Fruit fly (Drosophila melanogaster) whole organism, embryonic: Measurements from ENCODE around the gene CG42828.

Experiments
- Antp ChIP-seq: fragments of 200-800 bp; sonication (Bioruptor generic); optimal IDR thresholded peaks from 3 replicates; lab custom pipeline; 2016; ENCODE audit warnings: missing biosample characterization, missing genetic modification characterization
- Atf-2 ChIP-seq: fragments of 200-800 bp; sonication (Bioruptor generic); optimal IDR thresholded peaks from 2 replicates; lab custom pipeline; 2016; ENCODE audit warnings: missing biosample characterization, missing genetic modification characterization
- Awh ChIP-seq: fragments of 200-800 bp; sonication (Bioruptor generic); IDR thresholded peaks from 2 replicates; pipeline ENCODE4, ENCODE4 v1.3.6; 2022; ENCODE audit warnings: missing biosample characterization, missing genetic modification characterization
- CG11093 ChIP-seq: fragments of 200-800 bp; sonication (Bioruptor generic); IDR thresholded peaks from 3 replicates; pipeline ENCODE4 v1.3.6; 2022; ENCODE audit warnings: missing biosample characterization, missing genetic modification characterization
- CG11398 ChIP-seq: fragments of 200-800 bp; sonication (Bioruptor generic); optimal IDR thresholded peaks from 2 replicates; lab custom pipeline; 2016; ENCODE audit warnings: missing biosample characterization, missing genetic modification characterization
- CG12236 ChIP-seq: fragments of 200-800 bp; sonication (Bioruptor generic); optimal IDR thresholded peaks from 2 replicates; lab custom pipeline; 2016; ENCODE audit warnings: missing biosample characterization, missing genetic modification characterization
- CG12391 ChIP-seq: fragments of 200-800 bp; sonication (Bioruptor generic); optimal IDR thresholded peaks from 3 replicates; lab custom pipeline; 2018; ENCODE audit warnings: missing biosample characterization, mild to moderate bottlenecking, missing genetic modification characterization, moderate library complexity
- CG12659 ChIP-seq: fragments of 200-800 bp; sonication (Bioruptor generic); optimal IDR thresholded peaks from 3 replicates; lab custom pipeline; 2017; ENCODE audit warnings: mild to moderate bottlenecking, missing biosample characterization, missing genetic modification reagents, missing genetic modification characterization
- CG13424 ChIP-seq: fragments of 200-800 bp; sonication (Bioruptor generic); optimal IDR thresholded peaks from 2 replicates; lab custom pipeline; 2019; ENCODE audit warnings: missing biosample characterization, mild to moderate bottlenecking, missing genetic modification characterization, moderate library complexity
- CG14050 ChIP-seq: fragments of 200-800 bp; sonication (Bioruptor generic); IDR thresholded peaks from 3 replicates; pipeline ENCODE4 v1.3.6; 2022; ENCODE audit warnings: missing biosample characterization, missing genetic modification characterization
- CG1529 ChIP-seq: fragments of 200-800 bp; sonication (Bioruptor generic); optimal IDR thresholded peaks from 3 replicates; lab custom pipeline; 2018; ENCODE audit warnings: missing biosample characterization, missing genetic modification characterization
- CG15696 ChIP-seq: fragments of 200-800 bp; sonication (Bioruptor generic); optimal IDR thresholded peaks from 2 replicates; lab custom pipeline; 2019; ENCODE audit warnings: missing biosample characterization, mild to moderate bottlenecking, missing genetic modification characterization, moderate library complexity
- CG17359 ChIP-seq: fragments of 200-800 bp; sonication (Bioruptor generic); optimal IDR thresholded peaks from 3 replicates; lab custom pipeline; 2018; ENCODE audit warnings: missing biosample characterization, mild to moderate bottlenecking, missing genetic modification characterization, moderate library complexity
- CG18619 ChIP-seq: fragments of 200-800 bp; sonication (Bioruptor generic); optimal IDR thresholded peaks from 3 replicates; lab custom pipeline; 2017; ENCODE audit warnings: missing biosample characterization, mild to moderate bottlenecking, missing genetic modification characterization
- CG18764 ChIP-seq: fragments of 200-800 bp; sonication (Bioruptor generic); optimal IDR thresholded peaks from 3 replicates; lab custom pipeline; 2016; ENCODE audit warnings: missing biosample characterization, missing genetic modification characterization
- CG31388 ChIP-seq: fragments of 200-800 bp; sonication (Bioruptor generic); optimal IDR thresholded peaks from 2 replicates; lab custom pipeline; 2016; ENCODE audit warnings: missing biosample characterization, missing genetic modification characterization
- CG3281 ChIP-seq: fragments of 200-800 bp; sonication (Bioruptor generic); optimal IDR thresholded peaks from 3 replicates; lab custom pipeline; 2017; ENCODE audit warnings: missing biosample characterization, mild to moderate bottlenecking, missing genetic modification characterization
- CG6791 ChIP-seq: fragments of 200-800 bp; sonication (Bioruptor generic); IDR thresholded peaks from 3 replicates; pipeline ENCODE4 v1.3.6; 2022; ENCODE audit warnings: missing biosample characterization, missing genetic modification characterization; ENCODE audit not compliant: partially characterized antibody
- Dip2 ChIP-seq: fragments of 200-800 bp; sonication (Bioruptor generic); IDR thresholded peaks from 2 replicates; pipeline ENCODE4 v1.3.6; 2022; ENCODE audit warnings: missing biosample characterization, missing genetic modification characterization
- Doc2 ChIP-seq: fragments of 200-800 bp; sonication (Bioruptor generic); IDR thresholded peaks from 2 replicates; pipeline ENCODE4 v1.3.6; 2022; ENCODE audit warnings: missing biosample characterization, missing genetic modification characterization
- Ets65A ChIP-seq: fragments of 200-800 bp; sonication (Bioruptor generic); peaks from one replicate; lab custom pipeline; 2016; ENCODE audit warnings: missing biosample characterization, missing genetic modification characterization
- HmgD ChIP-seq: fragments of 200-800 bp; sonication (Bioruptor generic); optimal IDR thresholded peaks from 3 replicates; lab custom pipeline; 2016; ENCODE audit warnings: missing biosample characterization, missing genetic modification characterization
- Lpt ChIP-seq: fragments of >200 bp; optimal IDR thresholded peaks from 2 replicates; lab custom pipeline; 2018; ENCODE audit warnings: missing biosample characterization, missing genetic modification characterization
- Myb ChIP-seq: fragments of 200-800 bp; sonication (Bioruptor generic); optimal IDR thresholded peaks from 2 replicates; lab custom pipeline; 2016; ENCODE audit warnings: missing biosample characterization, missing genetic modification characterization
- PHDP ChIP-seq: fragments of 200-800 bp; sonication (Bioruptor generic); optimal IDR thresholded peaks from 3 replicates; lab custom pipeline; 2018; ENCODE audit warnings: missing biosample characterization, mild to moderate bottlenecking, missing genetic modification characterization, moderate library complexity
- Ptx1 ChIP-seq: fragments of 200-800 bp; sonication (Bioruptor generic); IDR thresholded peaks from 2 replicates; pipeline ENCODE4 v1.3.6; 2022; ENCODE audit warnings: missing biosample characterization, missing genetic modification characterization
- Scr ChIP-seq: fragments of 200-800 bp; sonication (Bioruptor generic); IDR thresholded peaks from 2 replicates; pipeline ENCODE4 v1.3.6; 2022; ENCODE audit warnings: missing biosample characterization, missing genetic modification characterization; ENCODE audit not compliant: partially characterized antibody
- Stat92E ChIP-seq, 3 experiments: fragments of >200 bp in 2 of 3; fragments of 200-800 bp in 1 of 3; sonication (Bioruptor generic) in 1 of 3; optimal IDR thresholded peaks; 2 replicates each; lab custom pipeline; 2017 to 2019; ENCODE audit warnings: missing biosample characterization in 3 of 3, missing genetic modification characterization in 3 of 3, mild to moderate bottlenecking in 1 of 3, moderate library complexity in 1 of 3
- Taf1 ChIP-seq: fragments of 200-800 bp; sonication (Bioruptor generic); IDR thresholded peaks from 2 replicates; pipeline ENCODE4 v1.3.6; 2022; ENCODE audit warnings: missing biosample characterization, missing genetic modification characterization
- br ChIP-seq: fragments of >200 bp; optimal IDR thresholded peaks from 2 replicates; lab custom pipeline; 2017
- chif ChIP-seq, 2 experiments: fragments of 200-800 bp; sonication (Bioruptor generic); optimal IDR thresholded peaks; 3 replicates each; lab custom pipeline; 2016; ENCODE audit warnings: missing biosample characterization in 2 of 2, missing genetic modification characterization in 2 of 2
- danr ChIP-seq: fragments of 200-800 bp; sonication (Bioruptor generic); IDR thresholded peaks from 2 replicates; pipeline ENCODE4 v1.3.6; 2022; ENCODE audit warnings: missing biosample characterization, missing genetic modification characterization
- dpn ChIP-seq, 2 experiments: fragments of 200-800 bp; sonication (Bioruptor generic); optimal IDR thresholded peaks; 3 replicates each; lab custom pipeline; 2016; ENCODE audit warnings: missing biosample characterization in 2 of 2, missing genetic modification characterization in 2 of 2
- ewg ChIP-seq: fragments of 200-800 bp; sonication (Bioruptor generic); optimal IDR thresholded peaks from 3 replicates; lab custom pipeline; 2017; ENCODE audit warnings: mild to moderate bottlenecking, missing biosample characterization, missing genetic modification reagents, missing genetic modification characterization
- fru ChIP-seq: fragments of >200 bp; optimal IDR thresholded peaks from 2 replicates; lab custom pipeline; 2017
- gem ChIP-seq: fragments of 200-800 bp; sonication (Bioruptor generic); optimal IDR thresholded peaks from 2 replicates; lab custom pipeline; 2019; ENCODE audit warnings: missing biosample characterization, mild to moderate bottlenecking, missing genetic modification characterization, moderate library complexity
- gfzf ChIP-seq: fragments of 200-800 bp; sonication (Bioruptor generic); optimal IDR thresholded peaks from 2 replicates; lab custom pipeline; 2016; ENCODE audit warnings: missing biosample characterization, mild to moderate bottlenecking, missing genetic modification characterization, moderate library complexity
- lov ChIP-seq, 2 experiments: fragments of 200-800 bp in 1 of 2; fragments of >200 bp in 1 of 2; sonication (Bioruptor generic) in 1 of 2; IDR thresholded peaks in 1 of 2; optimal IDR thresholded peaks in 1 of 2; 2 replicates in 1 of 2; 3 replicates in 1 of 2; pipeline versions ENCODE4 v1.3.6 to Lab custom; 2017 to 2022; ENCODE audit warnings: missing biosample characterization in 1 of 2, missing genetic modification characterization in 1 of 2
- luna ChIP-seq: fragments of 200-800 bp; sonication (Bioruptor generic); optimal IDR thresholded peaks from 2 replicates; lab custom pipeline; 2016; ENCODE audit warnings: missing biosample characterization, missing genetic modification characterization
- nerfin-2 ChIP-seq: fragments of 200-800 bp; sonication (Bioruptor generic); IDR thresholded peaks from 2 replicates; pipeline ENCODE4 v1.3.6; 2022; ENCODE audit warnings: missing biosample characterization, missing genetic modification characterization; ENCODE audit not compliant: partially characterized antibody
- onecut ChIP-seq: fragments of 200-800 bp; sonication (Bioruptor generic); IDR thresholded peaks from 2 replicates; pipeline ENCODE4 v1.3.6; 2022; ENCODE audit warnings: missing biosample characterization, missing genetic modification characterization
- p53 ChIP-seq: fragments of 200-800 bp; sonication (Bioruptor generic); optimal IDR thresholded peaks from 2 replicates; lab custom pipeline; 2016; ENCODE audit warnings: missing biosample characterization, missing genetic modification characterization
- psq ChIP-seq: fragments of 200-800 bp; sonication (Bioruptor generic); optimal IDR thresholded peaks from 2 replicates; lab custom pipeline; 2017; ENCODE audit warnings: missing biosample characterization, missing genetic modification characterization
- rib ChIP-seq: fragments of 200-800 bp; sonication (Bioruptor generic); IDR thresholded peaks from 2 replicates; pipeline ENCODE4 v1.3.6; 2022; ENCODE audit warnings: missing biosample characterization, missing genetic modification characterization
- salm ChIP-seq: fragments of 200-800 bp; sonication (Bioruptor generic); optimal IDR thresholded peaks from 2 replicates; lab custom pipeline; 2018; ENCODE audit warnings: missing biosample characterization, mild to moderate bottlenecking, missing genetic modification characterization
- schlank ChIP-seq: fragments of 200-800 bp; sonication (Bioruptor generic); optimal IDR thresholded peaks from 2 replicates; lab custom pipeline; 2018; ENCODE audit warnings: missing biosample characterization, mild to moderate bottlenecking, missing genetic modification characterization
- slbo ChIP-seq: fragments of 200-800 bp; sonication (Bioruptor generic); IDR thresholded peaks from 2 replicates; pipeline ENCODE4 v1.3.6; 2022; ENCODE audit warnings: missing biosample characterization, missing genetic modification characterization
- trem ChIP-seq: fragments of 200-800 bp; optimal IDR thresholded peaks from 3 replicates; lab custom pipeline; 2019; ENCODE audit warnings: missing biosample characterization, mild to moderate bottlenecking, missing genetic modification characterization, moderate library complexity
- twi ChIP-seq: fragments of 200-800 bp; optimal IDR thresholded peaks from 2 replicates; lab custom pipeline; 2019; ENCODE audit warnings: missing biosample characterization, mild to moderate bottlenecking, missing genetic modification characterization, moderate library complexity
- vnd ChIP-seq: fragments of 200-800 bp; sonication (Bioruptor generic); IDR thresholded peaks from 3 replicates; pipeline ENCODE4 v1.3.6; 2022; ENCODE audit warnings: missing biosample characterization, missing genetic modification characterization; ENCODE audit not compliant: partially characterized antibody
- zfh1 ChIP-seq: fragments of 200-800 bp; sonication (Bioruptor generic); IDR thresholded peaks from 3 replicates; pipeline ENCODE4 v1.3.6; 2022; ENCODE audit warnings: missing biosample characterization, missing genetic modification characterization

The CG42828 gene

DNA sequence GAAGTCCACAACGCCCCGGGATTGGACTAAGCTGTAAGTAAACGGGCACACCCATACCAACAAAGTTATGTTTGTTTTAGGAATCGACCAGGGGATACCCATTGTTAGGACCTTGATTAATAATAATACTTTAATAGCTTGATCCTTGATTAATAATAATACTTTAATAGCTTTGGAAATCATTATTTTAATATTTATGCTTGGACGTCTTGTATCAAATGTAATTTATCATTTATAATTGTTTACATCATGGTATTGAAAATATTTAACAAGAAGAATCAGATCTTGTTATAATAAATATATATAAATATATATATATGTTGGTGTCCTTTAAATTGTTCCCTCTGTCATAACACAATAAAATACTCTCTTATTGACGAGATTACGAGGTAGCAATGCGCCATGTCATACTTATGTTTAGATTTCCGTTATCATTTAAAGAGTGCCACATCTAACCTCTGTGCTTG, 16.6 kb upstream of the CG42828 start (continued):
- TF ChIP-seq nerfin-2 (GFP tag; lab: Robert Waterston, UW) (no peak), Ets65A (GFP tag; lab: Kevin White, UChicago) (peak; percentile 36), twi (peak; percentile 85), vnd (no peak), Myb (no peak), Atf-2 (GFP tag; lab: Kevin White, UChicago) (no peak), slbo (GFP tag; lab: Robert Waterston, UW) (peak; percentile 85), Lpt (GFP tag; lab: Kevin White, UChicago) (no peak), CG14050 (GFP tag; lab: Robert Waterston, UW) (peak; percentile 53; the same call in 1 of the 3 replicates), br (lab: Kevin White, UChicago) (no peak), ewg (GFP tag; lab: Kevin White, UChicago) (peak; percentile 76), Dip2 (GFP tag; lab: Robert Waterston, UW) (no peak), Scr (no peak), CG12236 (no peak), CG18764 (GFP tag; lab: Kevin White, UChicago) (peak; percentile 52), CG12659 (GFP tag; lab: Kevin White, UChicago) (peak; percentile 94), gfzf (GFP tag; lab: Kevin White, UChicago) (no peak), onecut (GFP tag; lab: Robert Waterston, UW) (peak; percentile 52), rib (GFP tag; lab: Robert Waterston, UW) (peak; percentile 50; the same call in 1 of the 2 replicates), CG13424 (tag; lab: Kevin White, UChicago) (peak; percentile 96), dpn (GFP tag; optimal IDR thresholded peaks at IDR 0.05; lab: Kevin White, UChicago) (peak; percentile 11 to 88), CG11398 (GFP tag; lab: Kevin White, UChicago) (no peak), salm (tag; lab: Kevin White, UChicago) (peak; percentile 76), CG6791 (no peak), CG18619 (GFP tag; lab: Kevin White, UChicago) (peak; percentile 88), CG12391 (tag; lab: Kevin White, UChicago) (peak; percentile 96), zfh1 (GFP tag; lab: Robert Waterston, UW) (peak; percentile 76), PHDP (tag; lab: Kevin White, UChicago) (peak; percentile 96), p53 (GFP tag; lab: Kevin White, UChicago) (no peak), chif (GFP tag; optimal IDR thresholded peaks at IDR 0.05; lab: Kevin White, UChicago) (peak in 1 of 2 experiments; percentile 0), schlank (tag; lab: Kevin White, UChicago) (no peak), Taf1 (GFP tag; lab: Robert Waterston, UW) (peak; percentile 65), Awh (GFP tag; lab: Robert Waterston, UW) (peak; percentile 71), HmgD (GFP tag; lab: Kevin White, UChicago) (no peak), luna (GFP tag; lab: Kevin White, UChicago) (no peak), Stat92E (GFP tag; optimal IDR thresholded peaks at IDR 0.05; lab: Kevin White, UChicago) (no peak), CG31388 (GFP tag; lab: Kevin White, UChicago) (no peak), CG11093 (peak; percentile 57; the same call in 2 of the 3 replicates), CG17359 (tag; lab: Kevin White, UChicago) (peak; percentile 72), CG15696 (peak; percentile 54), Doc2 (GFP tag; lab: Robert Waterston, UW) (no peak), Antp (GFP tag; lab: Kevin White, UChicago) (no peak), lov (optimal IDR thresholded peaks at IDR 0.05; lab: Kevin White, UChicago) (no peak), lov (GFP tag; IDR thresholded peaks at IDR 0.05; lab: Robert Waterston, UW) (peak; percentile 28; the same call in 1 of the 3 replicates), gem (tag; lab: Kevin White, UChicago) (peak; percentile 95), danr (0 out of 2 replicates have a peak, but pooled peaks have one; percentile 14), psq (peak; percentile 62), fru (lab: Kevin White, UChicago) (no peak), CG1529 (GFP tag; lab: Kevin White, UChicago) (peak; percentile 66), Ptx1 (GFP tag; lab: Robert Waterston, UW) (peak; percentile 89), trem (tag; lab: Kevin White, UChicago) (peak; percentile 68), CG3281 (peak; percentile 59)
